Fruit fly (Drosophila melanogaster): ENCODE results near the gene Ccm3.
A peak's percentile ranks its signal among the peaks of the same experiment; 100 is the strongest.

The Ccm3 gene

DNA sequence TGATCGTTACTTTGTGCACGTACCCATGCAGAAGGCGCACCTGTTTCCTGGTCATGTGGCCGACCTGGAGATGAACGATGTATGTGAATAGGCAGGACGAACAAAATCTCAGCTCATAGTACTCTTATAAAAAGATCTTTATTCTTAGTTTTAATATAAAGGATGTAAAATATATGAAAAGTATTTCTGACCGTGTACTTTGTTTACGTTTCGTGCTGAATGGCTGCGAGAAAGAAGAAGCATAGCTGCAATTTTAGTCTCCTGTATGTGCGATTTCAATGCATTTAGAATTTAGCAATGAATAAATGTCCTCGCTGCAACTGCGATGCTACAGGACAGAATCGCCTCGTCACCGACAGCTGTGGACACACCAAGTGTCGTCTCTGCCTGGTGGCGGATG lies 23.9 kb upstream of the Ccm3 start, which contains the start of the genes CG42726 and CG42727:
Gene CG42726, plus strand, starts transcription at position 227 of the 400 bp plus-strand sequence.
Gene CG42727, plus strand, starts transcription at position 227 of the 400 bp plus-strand sequence.
- no peak for TF ChIP-seq Dll (optimal IDR thresholded peaks at IDR 0.05)
- no peak for TF ChIP-seq EcR (GFP tag; optimal IDR thresholded peaks at IDR 0.05)
- no peak for TF ChIP-seq CG8478 (optimal IDR thresholded peaks at IDR 0.05)
- no peak for TF ChIP-seq psq (optimal IDR thresholded peaks at IDR 0.05)
- TF ChIP-seq pan (optimal IDR thresholded peaks at IDR 0.05) = no peak
- TF ChIP-seq usp (GFP tag; optimal IDR thresholded peaks at IDR 0.05) = no peak

dm6 chr3R:15350993-15351426 lies 20.7 kb upstream of the Ccm3 start, which contains the start of the genes Trs33 and Tmtc4:
TSS of gene Trs33 (minus strand) at chr3R:15350995.
TSS of gene Tmtc4 (plus strand) at chr3R:15351225.
- TF ChIP-seq pan (optimal IDR thresholded peaks at IDR 0.05) (no peak), CG8478 (optimal IDR thresholded peaks at IDR 0.05) (no peak), usp (GFP tag; optimal IDR thresholded peaks at IDR 0.05) (no peak), Dll (optimal IDR thresholded peaks at IDR 0.05) (no peak), EcR (GFP tag; optimal IDR thresholded peaks at IDR 0.05) (no peak), psq (optimal IDR thresholded peaks at IDR 0.05) (no peak)

DNA sequence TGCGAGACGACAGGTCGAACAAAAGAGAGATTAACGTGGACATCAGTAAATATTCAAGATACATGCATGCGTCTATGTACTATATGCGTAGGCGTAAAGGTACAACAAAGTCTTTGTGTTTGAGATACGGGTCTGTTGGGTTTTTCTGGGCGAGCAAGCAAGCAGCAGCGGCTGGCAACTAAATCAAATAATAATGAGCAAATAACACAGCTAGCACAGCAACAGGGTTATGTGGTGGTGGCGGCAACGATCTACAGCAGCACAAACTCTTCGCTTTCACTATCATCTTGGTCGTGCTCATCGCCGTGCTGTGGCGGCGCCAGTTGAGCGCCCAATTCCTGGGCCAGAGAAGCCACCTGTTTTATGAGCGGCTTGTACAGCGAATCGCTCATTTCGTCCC lies 17.7 kb upstream of the Ccm3 start:
- no peak for TF ChIP-seq usp (GFP tag; optimal IDR thresholded peaks at IDR 0.05)
- no peak for TF ChIP-seq psq (optimal IDR thresholded peaks at IDR 0.05)
- TF ChIP-seq pan (optimal IDR thresholded peaks at IDR 0.05) = no peak
- no peak for TF ChIP-seq Dll (optimal IDR thresholded peaks at IDR 0.05)
- no peak for TF ChIP-seq EcR (GFP tag; optimal IDR thresholded peaks at IDR 0.05)
- no peak for TF ChIP-seq CG8478 (optimal IDR thresholded peaks at IDR 0.05)

dm6 chr3R:15356152-15356551 lies 15.6 kb upstream of the Ccm3 start:
- no peak for TF ChIP-seq Dll (optimal IDR thresholded peaks at IDR 0.05)
- TF ChIP-seq psq (optimal IDR thresholded peaks at IDR 0.05) = no peak
- TF ChIP-seq usp (GFP tag; optimal IDR thresholded peaks at IDR 0.05) = no peak
- TF ChIP-seq CG8478 (optimal IDR thresholded peaks at IDR 0.05) = no peak
- no peak for TF ChIP-seq pan (optimal IDR thresholded peaks at IDR 0.05)
- no peak for TF ChIP-seq EcR (GFP tag; optimal IDR thresholded peaks at IDR 0.05)

- TF ChIP-seq CG8478 (optimal IDR thresholded peaks at IDR 0.05) (peak; percentile 60), usp (GFP tag; optimal IDR thresholded peaks at IDR 0.05) (no peak), psq (optimal IDR thresholded peaks at IDR 0.05) (no peak), pan (optimal IDR thresholded peaks at IDR 0.05) (no peak), Dll (optimal IDR thresholded peaks at IDR 0.05) (no peak)
These were observed 14.9 kb upstream of the Ccm3 start, which contains the start of the genes Atg4b and Hibch for dm6 chr3R:15356645-15357431. TSS of gene Atg4b (minus strand) at chr3R:15356924. TSS of gene Hibch (plus strand) at chr3R:15357229.

DNA sequence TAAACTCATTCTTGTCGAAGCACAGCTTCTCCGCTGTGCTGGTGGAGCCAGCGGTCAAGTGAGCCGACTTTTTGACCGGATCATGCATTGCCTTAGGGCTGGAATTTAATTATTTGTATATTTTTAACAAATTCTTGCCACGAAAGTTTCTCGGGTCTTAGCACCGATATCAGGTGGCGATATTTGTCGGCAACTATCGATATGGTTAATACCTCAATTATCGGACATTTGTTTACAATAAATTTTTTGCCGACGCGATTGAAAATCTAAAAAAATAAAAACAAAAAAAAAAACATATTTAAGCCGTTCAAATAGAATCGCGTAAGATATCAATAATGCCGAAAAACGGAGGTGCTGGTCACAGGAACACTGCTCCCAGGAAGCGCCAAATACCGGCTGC lies 10.3 kb upstream of the Ccm3 start, which contains the start of the genes Cog2 and Trax:
Gene Cog2, minus strand, starts transcription at position 168 of the 400 bp plus-strand sequence.
Gene Trax, plus strand, starts transcription at position 203 of the 400 bp plus-strand sequence.
- TF ChIP-seq Dll (optimal IDR thresholded peaks at IDR 0.05) (no peak), psq (optimal IDR thresholded peaks at IDR 0.05) (no peak), pan (optimal IDR thresholded peaks at IDR 0.05) (no peak), usp (GFP tag; optimal IDR thresholded peaks at IDR 0.05) (no peak), EcR (GFP tag; optimal IDR thresholded peaks at IDR 0.05) (no peak), CG8478 (optimal IDR thresholded peaks at IDR 0.05) (no peak)

dm6 chr3R:15363608-15364007 lies 8.1 kb upstream of the Ccm3 start, which contains the start of gene CG6171:
TSS of gene CG6171 (minus strand) at chr3R:15363857.
- no peak for TF ChIP-seq CG8478 (optimal IDR thresholded peaks at IDR 0.05)
- no peak for TF ChIP-seq EcR (GFP tag; optimal IDR thresholded peaks at IDR 0.05)
- TF ChIP-seq psq (optimal IDR thresholded peaks at IDR 0.05) = no peak
- no peak for TF ChIP-seq pan (optimal IDR thresholded peaks at IDR 0.05)
- TF ChIP-seq usp (GFP tag; optimal IDR thresholded peaks at IDR 0.05) = no peak
- no peak for TF ChIP-seq Dll (optimal IDR thresholded peaks at IDR 0.05)

dm6 chr3R:15366839-15367238 lies 4.9 kb upstream of the Ccm3 start:
- TF ChIP-seq pan (optimal IDR thresholded peaks at IDR 0.05) (no peak), CG8478 (optimal IDR thresholded peaks at IDR 0.05) (no peak), Dll (optimal IDR thresholded peaks at IDR 0.05) (no peak), EcR (GFP tag; optimal IDR thresholded peaks at IDR 0.05) (no peak), usp (GFP tag; optimal IDR thresholded peaks at IDR 0.05) (no peak), psq (optimal IDR thresholded peaks at IDR 0.05) (no peak)

DNA sequence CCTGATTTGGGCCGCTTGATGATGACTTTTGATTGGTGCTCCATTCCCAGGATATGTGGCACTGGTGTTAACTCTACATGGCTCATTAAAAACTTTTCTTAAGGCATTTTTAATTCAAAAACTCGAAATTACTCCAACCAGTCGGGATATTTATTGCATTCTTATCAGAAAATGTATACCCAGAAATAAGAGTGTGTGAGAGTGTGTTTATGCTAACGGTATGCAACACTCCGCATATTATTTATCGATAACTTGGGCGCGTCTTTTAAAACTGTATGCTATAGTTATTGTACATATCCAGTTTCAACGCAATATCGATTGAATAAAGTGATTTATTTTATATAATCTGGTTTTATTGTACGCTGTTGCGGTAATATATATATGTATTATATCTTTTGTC lies 4.3 kb upstream of the Ccm3 start, which contains the start of gene CG34404:
Gene CG34404, minus strand, starts transcription at position 189 of the 400 bp plus-strand sequence.
- TF ChIP-seq pan (optimal IDR thresholded peaks at IDR 0.05) (no peak), Dll (optimal IDR thresholded peaks at IDR 0.05) (no peak), psq (optimal IDR thresholded peaks at IDR 0.05) (no peak), EcR (GFP tag; optimal IDR thresholded peaks at IDR 0.05) (no peak), usp (GFP tag; optimal IDR thresholded peaks at IDR 0.05) (no peak), CG8478 (optimal IDR thresholded peaks at IDR 0.05) (no peak)

DNA sequence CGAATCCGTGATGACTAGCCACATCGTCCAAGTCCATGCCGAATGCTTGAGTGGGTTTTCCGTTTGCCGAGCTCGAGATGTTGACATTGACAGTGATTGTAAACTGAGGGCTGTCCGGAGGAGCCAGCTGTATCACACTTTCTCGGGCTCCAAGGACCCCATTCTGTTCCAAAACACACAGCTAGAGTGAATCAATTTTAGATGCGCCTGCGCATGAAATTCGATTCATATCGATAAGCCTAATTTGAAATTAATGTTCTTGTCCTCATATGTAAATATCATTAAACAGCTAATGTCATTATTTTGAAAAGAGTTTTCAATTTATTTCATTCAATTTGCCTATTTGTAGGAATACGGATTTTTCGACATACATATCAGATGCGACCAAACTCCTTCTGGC lies 2.0 kb upstream of the Ccm3 start, which contains the start of gene CG14868:
Gene CG14868, minus strand, starts transcription at position 204 of the 400 bp plus-strand sequence.
- no peak for TF ChIP-seq usp (GFP tag; optimal IDR thresholded peaks at IDR 0.05)
- no peak for TF ChIP-seq psq (optimal IDR thresholded peaks at IDR 0.05)
- TF ChIP-seq pan (optimal IDR thresholded peaks at IDR 0.05) = no peak
- no peak for TF ChIP-seq Dll (optimal IDR thresholded peaks at IDR 0.05)
- no peak for TF ChIP-seq CG8478 (optimal IDR thresholded peaks at IDR 0.05)
- no peak for TF ChIP-seq EcR (GFP tag; optimal IDR thresholded peaks at IDR 0.05)

- TF ChIP-seq EcR (GFP tag; optimal IDR thresholded peaks at IDR 0.05) = no peak
- TF ChIP-seq CG8478 (optimal IDR thresholded peaks at IDR 0.05) = no peak
- no peak for TF ChIP-seq Dll (optimal IDR thresholded peaks at IDR 0.05)
- TF ChIP-seq psq (optimal IDR thresholded peaks at IDR 0.05) = no peak
- TF ChIP-seq usp (GFP tag; optimal IDR thresholded peaks at IDR 0.05) = no peak
- TF ChIP-seq pan (optimal IDR thresholded peaks at IDR 0.05) = no peak
These were observed 2.6 kb downstream of the Ccm3 start, which contains the start of gene Rbp for dm6 chr3R:15374397-15374796. TSS of gene Rbp (plus strand) at chr3R:15374635.

- TF ChIP-seq Dll (optimal IDR thresholded peaks at IDR 0.05) (no peak), pan (optimal IDR thresholded peaks at IDR 0.05) (no peak), psq (optimal IDR thresholded peaks at IDR 0.05) (no peak), CG8478 (optimal IDR thresholded peaks at IDR 0.05) (no peak), EcR (GFP tag; optimal IDR thresholded peaks at IDR 0.05) (no peak), usp (GFP tag; optimal IDR thresholded peaks at IDR 0.05) (no peak)
These were observed 3.7 kb downstream of the Ccm3 start for dm6 chr3R:15375470-15375869.

Measured in whole organism.